Fruit fly (Drosophila melanogaster): ENCODE results near the gene CG5478.

The CG5478 gene

dm6 chr3R:15919367-15920228 lies 13.9 kb downstream of the CG5478 start (continued):
- peak; percentile 93 for TF ChIP-seq CG3163 (GFP tag; optimal IDR thresholded peaks at IDR 0.05)
- no peak for TF ChIP-seq lola (GFP tag; optimal IDR thresholded peaks at IDR 0.05)
- peak; percentile 72 for TF ChIP-seq Ets65A (GFP tag)
- no peak for TF ChIP-seq HLHmδ (GFP tag; optimal IDR thresholded peaks at IDR 0.05)
- no peak for TF ChIP-seq CoRest (tag; optimal IDR thresholded peaks at IDR 0.05)
- TF ChIP-seq CG14050 (GFP tag; IDR thresholded peaks at IDR 0.05), result no peak
- no peak for TF ChIP-seq CG10209 (GFP tag; optimal IDR thresholded peaks at IDR 0.05)
- TF ChIP-seq esg (GFP tag; conservative IDR thresholded peaks at IDR 0.05), result no peak
- TF ChIP-seq CG34224 (GFP tag; IDR thresholded peaks at IDR 0.05; ENCODE audit: partially characterized antibody), result 0 out of 3 replicates have a peak, but pooled peaks have one; percentile 15
- TF ChIP-seq hb (GFP tag; IDR thresholded peaks at IDR 0.05; ENCODE audit: partially characterized antibody), result no peak
- no peak for TF ChIP-seq Nf-YB (GFP tag; optimal IDR thresholded peaks at IDR 0.05)
- no peak for TF ChIP-seq pzg (GFP tag; optimal IDR thresholded peaks at IDR 0.05)
- TF ChIP-seq pita (GFP tag; optimal IDR thresholded peaks at IDR 0.05), result no peak
- no peak for TF ChIP-seq CG16779 (GFP tag; IDR thresholded peaks at IDR 0.05)
- no peak for TF ChIP-seq ftz-f1 (GFP tag; optimal IDR thresholded peaks at IDR 0.05)
- no peak for TF ChIP-seq CG9727 (GFP tag; optimal IDR thresholded peaks at IDR 0.05)
- no peak for TF ChIP-seq Taf1 (GFP tag; IDR thresholded peaks at IDR 0.05)
- TF ChIP-seq Mes4 (GFP tag; optimal IDR thresholded peaks at IDR 0.05), result no peak
- TF ChIP-seq CG11398 (GFP tag; optimal IDR thresholded peaks at IDR 0.05), result peak; percentile 8
- no peak for TF ChIP-seq tna (GFP tag; IDR thresholded peaks at IDR 0.05; ENCODE audit: partially characterized antibody)
- TF ChIP-seq NC2β (GFP tag; optimal IDR thresholded peaks at IDR 0.05), result peak; percentile 15
- peak; percentile 55 for TF ChIP-seq nom (GFP tag; optimal IDR thresholded peaks at IDR 0.05)
- TF ChIP-seq nerfin-2 (GFP tag; IDR thresholded peaks at IDR 0.05; ENCODE audit: partially characterized antibody), result no peak
- no peak for TF ChIP-seq danr (GFP tag; IDR thresholded peaks at IDR 0.05)
- no peak for TF ChIP-seq Oli (tag; optimal IDR thresholded peaks at IDR 0.05)
- no peak for TF ChIP-seq CG1603 (tag; optimal IDR thresholded peaks at IDR 0.05)
- no peak for TF ChIP-seq CG12744 (GFP tag; optimal IDR thresholded peaks at IDR 0.05)
- TF ChIP-seq br (optimal IDR thresholded peaks at IDR 0.05), result no peak
- TF ChIP-seq pros (GFP tag; optimal IDR thresholded peaks at IDR 0.05), result peak; percentile 88
- no peak for TF ChIP-seq Camta (GFP tag; optimal IDR thresholded peaks at IDR 0.05)
- no peak for TF ChIP-seq D19B (GFP tag; optimal IDR thresholded peaks at IDR 0.05)
- TF ChIP-seq CG7928 (GFP tag; optimal IDR thresholded peaks at IDR 0.05), result no peak
- TF ChIP-seq Ssrp (tag; optimal IDR thresholded peaks at IDR 0.05), result peak; percentile 7
- TF ChIP-seq Lpt (GFP tag; optimal IDR thresholded peaks at IDR 0.05), result no peak
- peak; percentile 43; the same call in 1 of the 3 replicates for TF ChIP-seq CG3726 (GFP tag; IDR thresholded peaks at IDR 0.05)
- peak; percentile 33 for TF ChIP-seq CG30431 (GFP tag; optimal IDR thresholded peaks at IDR 0.05)
- no peak for TF ChIP-seq Sox102F (GFP tag; optimal IDR thresholded peaks at IDR 0.05)
- TF ChIP-seq Dfd (GFP tag; optimal IDR thresholded peaks at IDR 0.05), result no peak
- 0 out of 4 replicates have a peak, but pooled peaks have one; percentile 49 for TF ChIP-seq chinmo (GFP tag; IDR thresholded peaks at IDR 0.05; ENCODE audit: partially characterized antibody)
- no peak for TF ChIP-seq CG6654 (GFP tag; optimal IDR thresholded peaks at IDR 0.05)
- no peak for TF ChIP-seq disco-r (GFP tag; optimal IDR thresholded peaks at IDR 0.05)
- no peak for TF ChIP-seq croc (GFP tag; conservative IDR thresholded peaks at IDR 0.05)
- no peak for TF ChIP-seq CG13287 (GFP tag; IDR thresholded peaks at IDR 0.05; ENCODE audit: partially characterized antibody)
- TF ChIP-seq sob (GFP tag; IDR thresholded peaks at IDR 0.05), result no peak
- no peak for TF ChIP-seq jumu (GFP tag; optimal IDR thresholded peaks at IDR 0.05)
- no peak for TF ChIP-seq CG14710 (tag; optimal IDR thresholded peaks at IDR 0.05)
- no peak for TF ChIP-seq sna (GFP tag; IDR thresholded peaks at IDR 0.05; ENCODE audit: partially characterized antibody)
- no peak for TF ChIP-seq CG9437 (GFP tag; optimal IDR thresholded peaks at IDR 0.05)
- peak; percentile 4 for TF ChIP-seq CG16863 (GFP tag; optimal IDR thresholded peaks at IDR 0.05)

All from whole organism, embryonic.